Worm (Caenorhabditis elegans) whole organism, L4 larva: ENCODE data around the gene F36A4.2.

Source experiments
- D1046.2 ChIP-seq: fragments of 200-800 bp; sonication (Bioruptor generic); IDR thresholded peaks from 2 replicates; pipeline ENCODE4 v1.3.6; 2022; ENCODE audit warnings: missing genetic modification characterization, missing compliant biosample characterization
- F10B5.3 ChIP-seq: sonication (generic microtip); optimal IDR thresholded peaks from 2 replicates; lab custom pipeline; 2016; ENCODE audit warnings: mild to moderate bottlenecking, missing genetic modification characterization, missing compliant biosample characterization
- T20F7.1 ChIP-seq: fragments of 200-800 bp; sonication (Bioruptor generic); optimal IDR thresholded peaks from 2 replicates; lab custom pipeline; 2018; ENCODE audit warnings: mild to moderate bottlenecking, missing genetic modification characterization, missing compliant biosample characterization
- Y105C5A.15 ChIP-seq: fragments of 200-800 bp; sonication (Bioruptor generic); IDR thresholded peaks from 2 replicates; pipeline ENCODE4 v1.3.6; 2022; ENCODE audit warnings: missing genetic modification characterization, missing compliant biosample characterization
- ZK337.2 ChIP-seq: fragments of 200-800 bp; sonication (Bioruptor generic); IDR thresholded peaks from 2 replicates; pipeline ENCODE4 v1.3.6; 2022; ENCODE audit warnings: missing genetic modification reagents, missing genetic modification characterization, missing compliant biosample characterization
- ZK546.5 ChIP-seq, 2 experiments: sonication (generic microtip); optimal IDR thresholded peaks; 2 replicates each; lab custom pipeline; 2017; ENCODE audit warnings: missing biosample characterization in 2 of 2, missing genetic modification characterization in 2 of 2
- aha-1 ChIP-seq: fragments of 150-350 bp; peaks from one replicate; lab custom pipeline; 2014; ENCODE audit warnings: missing biosample characterization, missing genetic modification characterization
- ama-1 ChIP-seq: fragments of 150-350 bp; optimal IDR thresholded peaks from 2 replicates; lab custom pipeline; 2014; ENCODE audit warnings: inconsistent platforms, mixed read lengths
- attf-4 ChIP-seq: sonication (generic microtip); optimal IDR thresholded peaks from 3 replicates; lab custom pipeline; 2017; ENCODE audit warnings: missing biosample characterization, missing genetic modification characterization
- ceh-32 ChIP-seq: sonication (generic microtip); optimal IDR thresholded peaks from 2 replicates; lab custom pipeline; 2016; ENCODE audit warnings: mild to moderate bottlenecking, missing genetic modification characterization, missing compliant biosample characterization; ENCODE audit not compliant: poor library complexity
- ceh-44 ChIP-seq: fragments of 200-800 bp; sonication (Bioruptor generic); IDR thresholded peaks from 2 replicates; pipeline ENCODE4 v1.3.6; 2022; ENCODE audit warnings: missing genetic modification reagents, missing genetic modification characterization, missing compliant biosample characterization
- daf-12 ChIP-seq: fragments of 150-350 bp; optimal IDR thresholded peaks from 2 replicates; lab custom pipeline; 2014; ENCODE audit warnings: missing biosample characterization, missing genetic modification reagents, missing genetic modification characterization
- daf-8 ChIP-seq: fragments of 200-800 bp; sonication (Bioruptor generic); IDR thresholded peaks from 2 replicates; pipeline ENCODE4 v1.3.6; 2022; ENCODE audit warnings: missing genetic modification characterization, missing compliant biosample characterization
- dmd-6 ChIP-seq: fragments of 200-800 bp; sonication (Bioruptor generic); IDR thresholded peaks from 2 replicates; pipeline ENCODE4 v1.3.6; 2022; ENCODE audit warnings: missing genetic modification reagents, missing genetic modification characterization, missing compliant biosample characterization
- dpl-1 ChIP-seq: fragments of 150-350 bp; optimal IDR thresholded peaks from 2 replicates; lab custom pipeline; 2014; ENCODE audit warnings: missing biosample characterization, missing genetic modification reagents, missing genetic modification characterization
- duxl-1 ChIP-seq: sonication (generic microtip); optimal IDR thresholded peaks from 2 replicates; lab custom pipeline; 2016; ENCODE audit warnings: mild to moderate bottlenecking, missing genetic modification characterization, moderate library complexity, missing compliant biosample characterization; ENCODE audit not compliant: poor library complexity
- dve-1 ChIP-seq: sonication (generic microtip); optimal IDR thresholded peaks from 2 replicates; lab custom pipeline; 2017; ENCODE audit warnings: antibody characterized with exemption, mild to moderate bottlenecking, missing genetic modification characterization, missing compliant biosample characterization; ENCODE audit not compliant: insufficient read depth
- fkh-10 ChIP-seq: fragments of 150-350 bp; optimal IDR thresholded peaks from 2 replicates; lab custom pipeline; 2014; ENCODE audit warnings: missing biosample characterization, missing genetic modification reagents, missing genetic modification characterization
- fos-1 ChIP-seq: fragments of 150-350 bp; optimal IDR thresholded peaks from 2 replicates; lab custom pipeline; 2014; ENCODE audit warnings: missing biosample characterization, missing genetic modification characterization
- gei-8 ChIP-seq: fragments of 200-800 bp; sonication (Bioruptor generic); optimal IDR thresholded peaks from 2 replicates; lab custom pipeline; 2018; ENCODE audit warnings: mild to moderate bottlenecking, missing genetic modification characterization, missing compliant biosample characterization
- hif-1 ChIP-seq, 2 experiments: sonication (generic microtip); optimal IDR thresholded peaks; 2 replicates each; lab custom pipeline; 2016 to 2017; ENCODE audit warnings: missing compliant biosample characterization in 2 of 2, missing genetic modification characterization in 2 of 2, missing genetic modification reagents in 2 of 2, missing genotype in 2 of 2, mild to moderate bottlenecking in 1 of 2
- hmg-1.1 ChIP-seq: fragments of 200-800 bp; sonication (Bioruptor generic); IDR thresholded peaks from 2 replicates; pipeline ENCODE4 v1.3.6; 2022; ENCODE audit warnings: missing genetic modification reagents, missing genetic modification characterization, missing compliant biosample characterization
- lim-7 ChIP-seq: fragments of 200-800 bp; sonication (Bioruptor generic); IDR thresholded peaks from 2 replicates; pipeline ENCODE4 v1.3.6; 2022; ENCODE audit warnings: missing genetic modification characterization, missing compliant biosample characterization
- lin-1 ChIP-seq: fragments of 200-800 bp; sonication (Bioruptor generic); IDR thresholded peaks from 2 replicates; pipeline ENCODE4 v1.3.6; 2022; ENCODE audit warnings: missing genetic modification reagents, missing genetic modification characterization, missing compliant biosample characterization
- lin-15B ChIP-seq: fragments of 150-350 bp; sonication (generic microtip); optimal IDR thresholded peaks from 3 replicates; lab custom pipeline; 2014; ENCODE audit warnings: missing biosample characterization, missing genetic modification characterization
- lin-38 ChIP-seq: fragments of 200-800 bp; sonication (Bioruptor generic); IDR thresholded peaks from 2 replicates; pipeline ENCODE4 v1.3.6; 2022; ENCODE audit warnings: missing genetic modification reagents, missing genetic modification characterization, missing compliant biosample characterization
- lsy-2 ChIP-seq, 2 experiments: fragments of 150-350 bp in 1 of 2; sonication (generic microtip) in 1 of 2; optimal IDR thresholded peaks; 2 replicates each; lab custom pipeline; 2014 to 2017; ENCODE audit warnings: missing biosample characterization in 2 of 2, missing genetic modification characterization in 2 of 2
- madf-5 ChIP-seq, 2 experiments: fragments of 200-800 bp; sonication (Bioruptor generic); IDR thresholded peaks; 2 replicates each; pipeline ENCODE4 v1.3.6; 2022; ENCODE audit warnings: missing compliant biosample characterization in 2 of 2, missing genetic modification characterization in 2 of 2
- mdl-1 ChIP-seq, 2 experiments: fragments of 150-350 bp in 1 of 2; sonication (generic microtip) in 1 of 2; optimal IDR thresholded peaks; 2 replicates each; lab custom pipeline; 2014 to 2017; ENCODE audit warnings: missing biosample characterization in 2 of 2, missing genetic modification characterization in 2 of 2
- mep-1 ChIP-seq: fragments of 150-350 bp; sonication (generic microtip); optimal IDR thresholded peaks from 3 replicates; lab custom pipeline; 2014; ENCODE audit warnings: missing biosample characterization, missing genetic modification characterization
- mes-2 ChIP-seq: sonication (generic microtip); optimal IDR thresholded peaks from 2 replicates; lab custom pipeline; 2016; ENCODE audit warnings: missing genotype, mild to moderate bottlenecking, missing genetic modification characterization, missing compliant biosample characterization; ENCODE audit not compliant: poor library complexity, severe bottlenecking
- nhr-10 ChIP-seq: fragments of 150-350 bp; optimal IDR thresholded peaks from 2 replicates; lab custom pipeline; 2014; ENCODE audit warnings: missing biosample characterization, missing genetic modification characterization
- nhr-111 ChIP-seq: fragments of 200-800 bp; sonication (Bioruptor generic); optimal IDR thresholded peaks from 2 replicates; lab custom pipeline; 2018; ENCODE audit warnings: mild to moderate bottlenecking, missing genetic modification characterization, missing compliant biosample characterization
- nhr-237 ChIP-seq: sonication (generic microtip); optimal IDR thresholded peaks from 2 replicates; lab custom pipeline; 2017; ENCODE audit warnings: missing biosample characterization, missing genetic modification characterization
- nhr-41 ChIP-seq: fragments of 200-800 bp; sonication (Bioruptor generic); IDR thresholded peaks from 2 replicates; pipeline ENCODE4 v1.3.6; 2022; ENCODE audit warnings: missing genetic modification reagents, missing genetic modification characterization, missing compliant biosample characterization
- nhr-48 ChIP-seq: sonication (generic microtip); optimal IDR thresholded peaks from 2 replicates; lab custom pipeline; 2016; ENCODE audit warnings: mild to moderate bottlenecking, missing genetic modification characterization, missing compliant biosample characterization
- nhr-6 ChIP-seq: fragments of 150-350 bp; optimal IDR thresholded peaks from 2 replicates; lab custom pipeline; 2014; ENCODE audit warnings: missing biosample characterization, missing genetic modification characterization
- nhr-76 ChIP-seq: fragments of 150-350 bp; optimal IDR thresholded peaks from 2 replicates; lab custom pipeline; 2014; ENCODE audit warnings: missing biosample characterization, missing genetic modification characterization
- nhr-77 ChIP-seq: fragments of 150-350 bp; optimal IDR thresholded peaks from 2 replicates; lab custom pipeline; 2014; ENCODE audit warnings: missing biosample characterization, missing genetic modification characterization
- rbr-2 ChIP-seq: sonication (generic microtip); optimal IDR thresholded peaks from 2 replicates; lab custom pipeline; 2016; ENCODE audit warnings: missing genotype, missing genetic modification characterization, missing compliant biosample characterization
- sdz-12 ChIP-seq: fragments of 200-800 bp; sonication (Bioruptor generic); optimal IDR thresholded peaks from 2 replicates; lab custom pipeline; 2018; ENCODE audit warnings: mild to moderate bottlenecking, missing genetic modification characterization, missing compliant biosample characterization
- skn-1 ChIP-seq: fragments of 150-350 bp; optimal IDR thresholded peaks from 2 replicates; lab custom pipeline; 2014; ENCODE audit warnings: missing biosample characterization, missing genetic modification characterization
- spr-1 ChIP-seq: sonication (generic microtip); optimal IDR thresholded peaks from 2 replicates; lab custom pipeline; 2016; ENCODE audit warnings: mild to moderate bottlenecking, missing genetic modification characterization, missing compliant biosample characterization
- tag-97 ChIP-seq: fragments of 200-800 bp; sonication (Bioruptor generic); IDR thresholded peaks from 2 replicates; pipeline ENCODE4 v1.3.6; 2022; ENCODE audit warnings: missing genetic modification characterization, missing compliant biosample characterization
- unc-62 ChIP-seq, 3 experiments: fragments of 150-350 bp in 1 of 3; sonication (generic microtip); optimal IDR thresholded peaks in 2 of 3; peaks in 1 of 3; 1 replicate in 1 of 3; 2 replicates in 2 of 3; lab custom pipeline; 2014 to 2017; ENCODE audit warnings: missing biosample characterization in 3 of 3, missing genetic modification characterization in 3 of 3, missing genetic modification reagents in 3 of 3, missing genotype in 1 of 3
- zag-1 ChIP-seq: fragments of 150-350 bp; optimal IDR thresholded peaks from 2 replicates; lab custom pipeline; 2014; ENCODE audit warnings: missing biosample characterization, missing genetic modification characterization
- zfp-2 ChIP-seq: sonication (generic microtip); optimal IDR thresholded peaks from 2 replicates; lab custom pipeline; 2016; ENCODE audit warnings: mild to moderate bottlenecking, missing genetic modification characterization, missing compliant biosample characterization
- zfp-3 ChIP-seq: fragments of 200-800 bp; sonication (Bioruptor generic); conservative IDR thresholded peaks from 2 replicates; pipeline ENCODE4 v1.3.6; 2022; ENCODE audit warnings: missing genetic modification reagents, missing genetic modification characterization, missing compliant biosample characterization
- zip-11 ChIP-seq: fragments of 200-800 bp; sonication (Bioruptor generic); IDR thresholded peaks from 2 replicates; pipeline ENCODE4 v1.3.6; 2022; ENCODE audit warnings: missing genetic modification characterization, missing compliant biosample characterization
- ztf-11 ChIP-seq: fragments of 150-350 bp; optimal IDR thresholded peaks from 2 replicates; lab custom pipeline; 2014; ENCODE audit warnings: missing biosample characterization, missing genetic modification characterization

Gene F36A4.2

ce11 chrIV:4246493-4246892, 24.5 kb upstream of the F36A4.2 start, which contains the start of gene ttr-20:
ttr-20 (plus strand) TSS chrIV:4246793.
- TF ChIP-seq lsy-2 (tag; optimal IDR thresholded peaks at IDR 0.05; lab: Kevin White, UChicago): no peak
- TF ChIP-seq aha-1 (tag; lab: Kevin White, UChicago): peak; percentile 50

DNA sequence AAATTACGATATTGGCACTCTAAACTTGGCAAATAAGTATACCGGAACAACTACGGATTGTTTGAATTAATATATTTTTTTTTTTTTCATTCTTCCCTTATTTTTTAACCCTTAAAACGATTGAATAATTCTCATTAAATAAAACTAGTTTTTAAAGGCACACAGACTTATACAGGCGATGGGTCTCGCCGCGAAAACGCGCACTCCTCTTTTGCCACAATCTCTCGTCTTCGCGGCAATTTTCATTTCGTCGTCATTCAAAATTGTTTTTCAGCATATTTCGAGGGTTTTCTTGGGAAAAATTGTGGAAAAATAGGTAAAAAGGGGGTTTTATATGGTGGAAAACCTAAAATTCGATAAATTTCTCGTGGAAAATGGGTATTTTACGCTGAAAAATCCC, 23.7 kb upstream of the F36A4.2 start:
- TF ChIP-seq tag-97 (GFP tag; lab: Robert Waterston, UW) (no peak), nhr-48 (no peak), ztf-11 (tag; lab: Kevin White, UChicago) (no peak), zag-1 (tag; lab: Kevin White, UChicago) (no peak), lin-38 (peak; percentile 55), sdz-12 (GFP tag; lab: Kevin White, UChicago) (no peak), lsy-2 (tag; optimal IDR thresholded peaks at IDR 0.05; lab: Kevin White, UChicago) (peak in 1 of 2 experiments; percentile 80), nhr-76 (tag; lab: Kevin White, UChicago) (no peak), unc-62 (GFP tag; optimal IDR thresholded peaks at IDR 0.05 in 1 of 2; lab: Kevin White, UChicago) (no peak), unc-62 (tag; optimal IDR thresholded peaks at IDR 0.05; lab: Kevin White, UChicago) (no peak), hif-1 (tag; optimal IDR thresholded peaks at IDR 0.05; lab: Kevin White, UChicago) (no peak), D1046.2 (GFP tag; lab: Robert Waterston, UW) (no peak), zip-11 (GFP tag; lab: Robert Waterston, UW) (no peak), T20F7.1 (no peak), lin-15B (tag; lab: Kevin White, UChicago) (no peak), dmd-6 (no peak), mes-2 (tag; lab: Kevin White, UChicago) (peak; percentile 74), spr-1 (tag; lab: Kevin White, UChicago) (no peak), mdl-1 (tag; optimal IDR thresholded peaks at IDR 0.05; lab: Kevin White, UChicago) (no peak), ZK546.5 (tag; optimal IDR thresholded peaks at IDR 0.05; lab: Kevin White, UChicago) (no peak), lim-7 (GFP tag; lab: Robert Waterston, UW) (no peak), daf-8 (GFP tag; lab: Robert Waterston, UW) (no peak), Y105C5A.15 (no peak), dve-1 (tag; lab: Kevin White, UChicago) (peak; percentile 32), attf-4 (tag; lab: Kevin White, UChicago) (no peak), dpl-1 (GFP tag; lab: Kevin White, UChicago) (peak; percentile 74), madf-5 (GFP tag; IDR thresholded peaks at IDR 0.05; lab: Robert Waterston, UW) (no peak), aha-1 (tag; lab: Kevin White, UChicago) (peak; percentile 71), ama-1 (lab: Kevin White, UChicago) (no peak), hmg-1.1 (no peak), ZK337.2 (GFP tag; lab: Robert Waterston, UW) (no peak), nhr-41 (no peak), nhr-10 (no peak), nhr-237 (tag; lab: Kevin White, UChicago) (no peak), zfp-3 (GFP tag; lab: Robert Waterston, UW) (no peak), zfp-2 (tag; lab: Kevin White, UChicago) (no peak), ceh-44 (no peak), nhr-77 (tag; lab: Kevin White, UChicago) (no peak), mep-1 (peak; percentile 11), fos-1 (tag; lab: Kevin White, UChicago) (no peak), fkh-10 (GFP tag; lab: Kevin White, UChicago) (no peak), rbr-2 (tag; lab: Kevin White, UChicago) (peak; percentile 42), daf-12 (tag; lab: Kevin White, UChicago) (no peak), ceh-32 (tag; lab: Kevin White, UChicago) (no peak), gei-8 (GFP tag; lab: Kevin White, UChicago) (no peak), duxl-1 (tag; lab: Kevin White, UChicago) (peak; percentile 15), skn-1 (tag; lab: Kevin White, UChicago) (no peak), nhr-6 (no peak), lin-1 (GFP tag; lab: Robert Waterston, UW) (no peak), F10B5.3 (no peak), nhr-111 (GFP tag; lab: Kevin White, UChicago) (no peak)
